Fruit fly (Drosophila melanogaster) whole organism, wandering third instar larva: ENCODE measurements around the gene AGO2.

Experiments
- CG32264 ChIP-seq: fragments of 200-800 bp; sonication (Bioruptor generic); optimal IDR thresholded peaks from 2 replicates; lab custom pipeline; 2016; ENCODE audit warnings: missing biosample characterization, missing genetic modification characterization
- CG9705 ChIP-seq: fragments of 200-800 bp; sonication (Bioruptor generic); optimal IDR thresholded peaks from 2 replicates; lab custom pipeline; 2018; ENCODE audit warnings: missing biosample characterization, mild to moderate bottlenecking, missing genetic modification characterization
- CrebA ChIP-seq: fragments of 200-800 bp; sonication (Bioruptor generic); optimal IDR thresholded peaks from 2 replicates; lab custom pipeline; 2016; ENCODE audit warnings: missing biosample characterization, mild to moderate bottlenecking, missing genetic modification characterization, borderline replicate concordance
- Dfd ChIP-seq: fragments of >200 bp; optimal IDR thresholded peaks from 2 replicates; lab custom pipeline; 2017; ENCODE audit warnings: missing biosample characterization, missing genetic modification characterization
- HLH106 ChIP-seq: fragments of 200-800 bp; optimal IDR thresholded peaks from 3 replicates; lab custom pipeline; 2019; ENCODE audit warnings: missing biosample characterization, mild to moderate bottlenecking, missing genetic modification characterization, moderate library complexity
- Hnf4 ChIP-seq: fragments of 200-800 bp; sonication (Bioruptor generic); optimal IDR thresholded peaks from 2 replicates; lab custom pipeline; 2016; ENCODE audit warnings: missing biosample characterization, mild to moderate bottlenecking, missing genetic modification characterization
- Hr83 ChIP-seq: fragments of 200-300 bp; sonication (Bioruptor generic); optimal IDR thresholded peaks from 2 replicates; lab custom pipeline; 2016; ENCODE audit warnings: missing biosample characterization, mild to moderate bottlenecking, missing genetic modification characterization, moderate library complexity; ENCODE audit not compliant: poor library complexity, severe bottlenecking
- Jra ChIP-seq: sonication (Bioruptor generic); optimal IDR thresholded peaks from 2 replicates; lab custom pipeline; 2016; ENCODE audit warnings: missing biosample characterization, missing genetic modification characterization
- Mio ChIP-seq: sonication (Bioruptor generic); optimal IDR thresholded peaks from 2 replicates; lab custom pipeline; 2016; ENCODE audit warnings: missing biosample characterization, missing genetic modification characterization
- Myc ChIP-seq: fragments of >200 bp; optimal IDR thresholded peaks from 2 replicates; lab custom pipeline; 2017
- OdsH ChIP-seq: fragments of 200-800 bp; sonication (Bioruptor generic); optimal IDR thresholded peaks from 2 replicates; lab custom pipeline; 2016; ENCODE audit warnings: missing biosample characterization, mild to moderate bottlenecking, missing genetic modification characterization
- Rel ChIP-seq, 2 experiments: fragments of 200-800 bp; sonication (Bioruptor generic) in 1 of 2; optimal IDR thresholded peaks; 2 replicates in 1 of 2; 3 replicates in 1 of 2; lab custom pipeline; 2016 to 2019; ENCODE audit warnings: mild to moderate bottlenecking in 2 of 2, missing biosample characterization in 2 of 2, missing genetic modification characterization in 2 of 2, moderate library complexity in 1 of 2
- Vsx2 ChIP-seq: fragments of 200-300, 225-300 bp; sonication (Bioruptor generic); optimal IDR thresholded peaks from 2 replicates; lab custom pipeline; 2018; ENCODE audit warnings: missing biosample characterization, missing genetic modification characterization; ENCODE audit not compliant: partially characterized antibody
- br ChIP-seq: fragments of 200-800 bp; sonication (Bioruptor generic); optimal IDR thresholded peaks from 2 replicates; lab custom pipeline; 2016; ENCODE audit warnings: missing biosample characterization, missing genetic modification characterization
- brk ChIP-seq: fragments of 200-800 bp; sonication (Bioruptor generic); optimal IDR thresholded peaks from 2 replicates; lab custom pipeline; 2016; ENCODE audit warnings: missing biosample characterization, mild to moderate bottlenecking, missing genetic modification characterization
- dl ChIP-seq, 2 experiments: fragments of 175-275, 200-275 bp in 1 of 2; fragments of 200-275 bp in 1 of 2; sonication (Bioruptor generic); optimal IDR thresholded peaks; lab custom pipeline; 2018; ENCODE audit warnings: mild to moderate bottlenecking in 2 of 2, missing biosample characterization in 2 of 2, missing genetic modification characterization in 2 of 2, moderate library complexity in 2 of 2; ENCODE audit not compliant: partially characterized antibody in 2 of 2, insufficient read depth in 1 of 2
- dmrt93B ChIP-seq: fragments of 200-800 bp; sonication (Bioruptor generic); optimal IDR thresholded peaks from 2 replicates; lab custom pipeline; 2018; ENCODE audit warnings: missing biosample characterization, mild to moderate bottlenecking, missing genetic modification characterization
- ey ChIP-seq: fragments of 200-800 bp; sonication (Bioruptor generic); optimal IDR thresholded peaks from 2 replicates; lab custom pipeline; 2016; ENCODE audit warnings: missing biosample characterization, missing genetic modification characterization
- fru ChIP-seq: fragments of 200-800 bp; sonication (Bioruptor generic); optimal IDR thresholded peaks from 3 replicates; lab custom pipeline; 2016; ENCODE audit warnings: missing biosample characterization, mild to moderate bottlenecking, missing genetic modification characterization
- jim ChIP-seq: fragments of 175-275, 200-325 bp; sonication (Bioruptor generic); optimal IDR thresholded peaks from 2 replicates; lab custom pipeline; 2016; ENCODE audit warnings: missing biosample characterization, mild to moderate bottlenecking, missing genetic modification characterization
- lola ChIP-seq: fragments of >200 bp; optimal IDR thresholded peaks from 2 replicates; lab custom pipeline; 2017; ENCODE audit warnings: missing biosample characterization, missing genetic modification characterization
- pan ChIP-seq: fragments of >200 bp; optimal IDR thresholded peaks from 2 replicates; lab custom pipeline; 2017
- psq ChIP-seq: fragments of 200-800 bp; sonication (Bioruptor generic); optimal IDR thresholded peaks from 3 replicates; lab custom pipeline; 2017; ENCODE audit warnings: missing biosample characterization, mild to moderate bottlenecking, missing genetic modification characterization, moderate library complexity
- rgr ChIP-seq: fragments of 200-800 bp; sonication (Bioruptor generic); optimal IDR thresholded peaks from 3 replicates; lab custom pipeline; 2016; ENCODE audit warnings: missing biosample characterization, mild to moderate bottlenecking, missing genetic modification characterization
- sage ChIP-seq: fragments of 200-800 bp; sonication (Bioruptor generic); optimal IDR thresholded peaks from 2 replicates; lab custom pipeline; 2016; ENCODE audit warnings: missing biosample characterization, mild to moderate bottlenecking, missing genetic modification characterization
- sv ChIP-seq: fragments of 200-800 bp; sonication (Bioruptor generic); optimal IDR thresholded peaks from 3 replicates; lab custom pipeline; 2016; ENCODE audit warnings: missing biosample characterization, missing genetic modification characterization
- usp ChIP-seq: fragments of >200 bp; optimal IDR thresholded peaks from 2 replicates; lab custom pipeline; 2017; ENCODE audit warnings: missing biosample characterization, missing genetic modification characterization
- woc ChIP-seq: sonication (Bioruptor generic); optimal IDR thresholded peaks from 2 replicates; lab custom pipeline; 2016; ENCODE audit warnings: missing biosample characterization, mild to moderate bottlenecking, missing genetic modification characterization

The AGO2 gene

DNA sequence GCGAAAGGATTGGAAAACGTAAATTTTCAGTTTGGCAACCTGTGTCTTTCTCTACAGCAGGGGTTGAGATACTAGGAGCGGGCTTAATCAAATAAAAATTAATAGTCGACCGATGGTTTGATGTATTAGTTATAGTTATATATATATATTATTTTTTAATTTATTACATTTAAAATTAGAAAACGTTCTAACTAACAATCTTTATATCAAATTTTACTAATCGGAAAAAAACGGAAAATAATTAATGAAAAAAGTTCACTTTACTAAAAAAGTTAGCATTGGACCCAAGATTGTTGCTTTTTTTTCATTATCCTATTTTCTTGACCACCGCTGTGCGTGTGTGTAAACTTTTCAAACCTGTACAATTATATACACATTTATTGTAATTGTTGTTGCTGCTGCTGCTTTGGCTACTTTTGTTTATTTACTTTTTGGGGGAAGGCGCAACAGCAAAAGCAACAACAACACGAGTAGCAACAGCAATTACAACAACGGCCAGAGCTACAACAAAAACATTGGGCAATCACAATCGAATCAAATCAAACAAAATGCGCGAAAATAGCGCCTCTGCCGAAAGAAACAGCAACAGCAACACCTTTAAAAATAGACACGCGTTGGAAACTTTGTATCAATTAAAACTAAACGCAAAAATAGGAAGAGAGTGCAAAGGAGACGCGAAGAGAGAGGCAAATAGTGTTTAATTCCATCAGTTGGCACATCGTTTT is 38.8 kb downstream of the AGO2 start:
- TF ChIP-seq br (GFP tag; lab: Kevin White, UChicago) (no peak), dmrt93B (GFP tag; lab: Kevin White, UChicago) (no peak), Jra (GFP tag; lab: Kevin White, UChicago) (no peak), dl (GFP tag; optimal IDR thresholded peaks at IDR 0.05; lab: Kevin White, UChicago; ENCODE audit: insufficient read depth in 1 of 2, partially characterized antibody in 2 of 2) (no peak), HLH106 (tag; lab: Kevin White, UChicago) (peak; percentile 19)

DNA sequence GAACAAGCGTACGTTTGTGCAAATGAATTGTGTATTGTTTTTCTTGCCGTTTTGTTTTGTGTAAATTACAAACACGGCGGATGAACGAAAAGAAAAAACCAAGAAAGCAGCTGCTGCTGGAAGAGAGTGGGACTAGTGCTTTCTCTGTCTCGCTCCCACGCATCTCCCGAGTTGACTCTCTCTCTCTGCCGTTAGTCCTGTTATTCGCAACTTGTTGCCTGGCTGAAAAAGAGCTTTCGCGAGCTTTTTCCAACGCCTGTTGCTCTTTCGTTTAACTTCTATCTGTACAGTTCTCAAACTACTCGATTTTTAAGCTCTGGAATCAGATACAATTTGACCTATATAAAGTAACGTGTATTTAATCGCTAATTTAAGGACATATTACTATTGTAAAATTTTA is 39.5 kb downstream of the AGO2 start:
- TF ChIP-seq Myc (lab: Kevin White, UChicago) (no peak), Hr83 (no peak), sage (GFP tag; lab: Kevin White, UChicago) (no peak), CrebA (GFP tag; lab: Kevin White, UChicago) (no peak), woc (no peak), sv (no peak)

DNA sequence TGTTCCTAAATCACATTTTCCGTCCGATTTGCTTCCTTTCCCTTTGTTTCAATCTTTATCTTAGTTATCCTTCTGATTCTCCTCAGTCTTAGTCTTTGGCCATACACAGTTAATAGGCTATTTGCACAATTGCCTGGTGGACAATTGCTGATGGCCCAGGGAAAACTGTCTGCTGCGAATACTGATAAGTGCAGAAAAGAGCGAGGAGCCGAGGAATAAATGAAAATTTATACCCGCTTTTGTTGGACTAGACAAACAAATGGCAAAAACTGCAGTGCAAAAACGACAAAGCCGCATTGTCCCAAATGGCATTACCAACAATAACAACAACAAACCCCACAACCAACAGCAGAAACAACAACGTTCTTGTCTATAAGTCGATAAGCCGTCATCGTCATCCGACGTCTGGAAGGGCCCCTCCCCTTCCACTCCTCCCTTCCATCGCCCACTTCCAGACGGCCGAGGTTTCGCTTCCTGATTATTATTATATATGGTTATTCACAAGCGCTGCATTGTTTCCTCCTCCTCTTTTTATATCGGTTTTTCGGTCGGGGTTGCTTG is 40.3 kb downstream of the AGO2 start:
- no peak for TF ChIP-seq CG9705 (GFP tag; lab: Kevin White, UChicago)
- no peak for TF ChIP-seq Rel (GFP tag; optimal IDR thresholded peaks at IDR 0.05; lab: Kevin White, UChicago)
- TF ChIP-seq Rel (tag; optimal IDR thresholded peaks at IDR 0.05; lab: Kevin White, UChicago): peak; percentile 17
- no peak for TF ChIP-seq OdsH (GFP tag; lab: Kevin White, UChicago)
- TF ChIP-seq rgr (GFP tag; lab: Kevin White, UChicago): no peak
- TF ChIP-seq CG32264 (GFP tag; lab: Kevin White, UChicago): no peak
- no peak for TF ChIP-seq Jra (GFP tag; lab: Kevin White, UChicago)
- no peak for TF ChIP-seq usp (GFP tag; lab: Kevin White, UChicago)
- TF ChIP-seq woc: no peak
- no peak for TF ChIP-seq brk (GFP tag; lab: Kevin White, UChicago)
- no peak for TF ChIP-seq psq (GFP tag; lab: Kevin White, UChicago)
- no peak for TF ChIP-seq dmrt93B (GFP tag; lab: Kevin White, UChicago)
- TF ChIP-seq lola (GFP tag; lab: Kevin White, UChicago): no peak
- peak; percentile 27 for TF ChIP-seq br (GFP tag; lab: Kevin White, UChicago)
- no peak for TF ChIP-seq CrebA (GFP tag; lab: Kevin White, UChicago)
- TF ChIP-seq jim (GFP tag; lab: Kevin White, UChicago): no peak
- TF ChIP-seq, all 38 proteins: peak for 2

DNA sequence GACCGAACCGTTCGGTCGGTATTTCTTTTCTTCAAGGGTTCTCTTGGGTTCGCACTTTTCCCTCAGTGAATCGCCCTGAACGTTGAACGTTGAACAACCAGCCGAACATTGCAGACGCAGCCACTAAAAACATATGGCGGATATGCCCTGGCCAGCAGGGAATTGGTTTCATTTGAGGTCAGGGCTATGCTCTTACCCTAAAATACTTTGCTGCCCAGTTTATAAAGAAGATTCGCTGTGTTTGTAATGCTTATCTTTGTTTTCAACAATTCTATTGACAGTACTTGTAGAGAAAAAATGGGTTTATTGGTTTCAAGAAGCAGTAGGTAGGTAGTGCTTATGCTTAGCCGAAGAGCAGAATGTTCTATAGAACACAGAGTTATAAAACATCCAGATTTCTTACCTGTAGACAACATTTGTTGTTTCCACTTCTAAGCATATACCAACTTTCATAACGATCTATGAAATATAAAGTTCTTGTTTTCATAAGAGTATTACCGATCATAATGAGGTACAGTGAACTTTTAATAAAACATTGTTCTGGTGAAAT is 41.3 kb downstream of the AGO2 start:
- TF ChIP-seq jim (GFP tag; lab: Kevin White, UChicago): no peak
- TF ChIP-seq CrebA (GFP tag; lab: Kevin White, UChicago): no peak
- no peak for TF ChIP-seq woc
- TF ChIP-seq rgr (GFP tag; lab: Kevin White, UChicago): no peak
- no peak for TF ChIP-seq Mio (GFP tag; lab: Kevin White, UChicago)
- TF ChIP-seq Rel (GFP tag; optimal IDR thresholded peaks at IDR 0.05; lab: Kevin White, UChicago): no peak
- TF ChIP-seq Rel (tag; optimal IDR thresholded peaks at IDR 0.05; lab: Kevin White, UChicago): no peak
- no peak for TF ChIP-seq Vsx2
- TF ChIP-seq sage (GFP tag; lab: Kevin White, UChicago): no peak
- TF ChIP-seq Hnf4: no peak
- TF ChIP-seq Hr83: no peak
- TF ChIP-seq br (GFP tag; lab: Kevin White, UChicago): no peak
- TF ChIP-seq usp (GFP tag; lab: Kevin White, UChicago): no peak
- TF ChIP-seq, all 38 proteins: peak for 0

DNA sequence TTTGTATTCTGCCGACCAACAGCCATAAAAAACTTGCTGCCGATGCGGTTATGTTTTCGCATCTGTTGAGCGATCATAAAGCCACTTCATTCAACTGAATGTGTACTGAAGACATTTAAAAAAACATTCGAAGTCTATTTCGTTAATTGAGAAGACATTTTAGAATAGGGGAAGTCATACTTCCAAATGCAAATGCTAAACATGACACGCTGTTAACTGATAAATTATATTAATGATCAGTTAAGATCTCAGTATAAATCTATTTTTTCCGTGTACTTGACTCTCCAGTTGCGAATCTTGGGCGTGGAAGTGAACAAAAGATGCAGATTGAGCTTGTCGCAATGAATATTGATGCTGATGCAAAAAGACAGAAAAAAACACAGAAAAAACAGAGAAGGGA is 42.1 kb downstream of the AGO2 start:
- TF ChIP-seq pan (lab: Kevin White, UChicago) (no peak), ey (GFP tag; lab: Kevin White, UChicago) (no peak), woc (no peak), Dfd (GFP tag; lab: Kevin White, UChicago) (no peak), fru (GFP tag; lab: Kevin White, UChicago) (no peak)
- TF ChIP-seq, all 38 proteins: peak for 0
